Fruit fly (Drosophila melanogaster): Measurements from ENCODE around the gene CG15337.
A peak's percentile ranks its signal among the peaks of the same experiment; 100 is the strongest.

dm6 chrX:8115717-8116311, 44.0 kb upstream of the CG15337 start, which contains the start of gene Gclc:
- TF ChIP-seq CG10669 (GFP tag; optimal IDR thresholded peaks at IDR 0.05) (no peak), fd59A (GFP tag; optimal IDR thresholded peaks at IDR 0.05) (no peak), CG11762 (GFP tag; optimal IDR thresholded peaks at IDR 0.05; ENCODE audit: insufficient read depth) (no peak), Eip78C (GFP tag) (peak; percentile 84), CG8319 (GFP tag; optimal IDR thresholded peaks at IDR 0.05) (no peak), fkh (GFP tag; optimal IDR thresholded peaks at IDR 0.05) (peak; percentile 5), CG15336 (GFP tag; IDR thresholded peaks at IDR 0.05) (no peak), esn (GFP tag; optimal IDR thresholded peaks at IDR 0.05) (no peak)
